Worm (Caenorhabditis elegans) whole organism, L4/young adult: ENCODE data around the gene hot-4.

ENCODE experiments used
- W03F9.2 ChIP-seq: fragments of 150-350 bp; optimal IDR thresholded peaks from 2 replicates; lab custom pipeline; 2014; ENCODE audit warnings: missing biosample characterization, missing genetic modification characterization
- dao-5 ChIP-seq: sonication (generic microtip); optimal IDR thresholded peaks from 2 replicates; lab custom pipeline; 2016; ENCODE audit warnings: missing genotype, missing genetic modification characterization, moderate library complexity, missing compliant biosample characterization
- him-1 ChIP-seq: sonication (generic microtip); optimal IDR thresholded peaks from 2 replicates; lab custom pipeline; 2016; ENCODE audit warnings: missing genotype, missing genetic modification reagents, missing genetic modification characterization, missing compliant biosample characterization

The hot-4 gene

ce11 chrIII:6231880-6232279 lies 14.7 kb downstream of the hot-4 start:
- TF ChIP-seq dao-5 (tag; lab: Kevin White, UChicago): no peak
- no peak for TF ChIP-seq W03F9.2 (tag; lab: Kevin White, UChicago)

DNA sequence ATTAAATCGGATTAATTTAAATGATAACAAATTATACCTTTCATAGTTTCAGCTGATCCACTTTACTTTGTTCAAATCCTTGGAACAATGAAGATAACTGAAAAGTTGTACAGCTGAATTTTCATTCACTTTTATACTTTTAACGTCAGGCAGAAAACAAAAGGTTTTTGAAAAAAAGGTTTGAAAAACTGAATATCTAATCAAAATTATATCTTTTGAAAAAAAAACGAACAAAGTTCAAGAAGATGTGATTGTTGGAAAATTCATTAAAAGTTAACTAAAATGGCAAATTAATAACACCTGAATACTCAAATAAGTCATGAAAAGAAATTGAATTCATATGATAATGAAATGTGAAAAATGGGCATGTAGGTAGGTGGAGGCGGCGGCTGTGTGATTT lies 19.4 kb downstream of the hot-4 start, which contains the start of gene T12A2.21:
Gene T12A2.21, minus strand, starts transcription at position 101 of the 400 bp plus-strand sequence.
- TF ChIP-seq W03F9.2 (tag; lab: Kevin White, UChicago): no peak
- TF ChIP-seq him-1 (tag; lab: Kevin White, UChicago): no peak
- TF ChIP-seq dao-5 (tag; lab: Kevin White, UChicago): no peak

ce11 chrIII:6240528-6240927 lies 23.3 kb downstream of the hot-4 start, which contains the start of gene T12A2.3:
Gene T12A2.3 (plus strand): TSS chrIII:6240828.
- no peak for TF ChIP-seq him-1 (tag; lab: Kevin White, UChicago)
- TF ChIP-seq dao-5 (tag; lab: Kevin White, UChicago): no peak
- no peak for TF ChIP-seq W03F9.2 (tag; lab: Kevin White, UChicago)

- TF ChIP-seq W03F9.2 (tag; lab: Kevin White, UChicago) (no peak), dao-5 (tag; lab: Kevin White, UChicago) (no peak), him-1 (tag; lab: Kevin White, UChicago) (no peak)
Measured at ce11 chrIII:6245728-6246127, 28.5 kb downstream of the hot-4 start, which contains the start of gene bcas-2. Gene bcas-2 (minus strand): TSS chrIII:6245828.

DNA sequence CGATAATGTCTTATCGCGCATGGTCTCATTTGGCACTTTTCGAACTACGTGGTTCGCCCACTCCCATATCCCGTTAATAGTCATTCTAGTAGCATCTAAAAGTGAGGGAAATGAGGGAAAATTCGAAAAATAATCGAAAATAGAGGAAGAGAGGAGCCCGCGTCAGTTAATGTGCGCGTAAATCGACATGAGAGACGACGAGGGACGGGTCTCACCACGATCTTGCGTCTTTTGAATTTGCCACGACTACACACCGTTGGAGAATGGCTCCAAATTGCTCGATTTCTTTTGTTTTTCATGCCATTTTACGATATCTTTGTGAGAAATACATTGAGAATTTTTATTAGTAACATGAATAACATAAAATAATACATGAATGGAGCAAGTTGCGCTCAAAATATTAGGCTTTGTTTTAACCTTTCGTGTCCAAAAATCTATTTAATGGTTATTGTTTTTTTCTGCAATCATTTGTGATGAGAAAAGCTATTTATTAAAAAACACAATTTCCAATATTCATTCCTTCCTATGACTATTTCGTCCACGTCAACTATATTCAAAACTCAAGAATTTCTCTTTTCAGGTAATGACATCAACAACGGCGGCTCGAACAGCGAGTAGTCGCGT lies 31.0 kb downstream of the hot-4 start, which contains the start of the genes gen-1 and stt-3:
Gene gen-1, minus strand, starts transcription at position 95 of the 624 bp plus-strand sequence.
Gene stt-3, plus strand, starts transcription at position 574 of the 624 bp plus-strand sequence.
- TF ChIP-seq dao-5 (tag; lab: Kevin White, UChicago) (no peak), W03F9.2 (tag; lab: Kevin White, UChicago) (no peak), him-1 (tag; lab: Kevin White, UChicago) (no peak)

DNA sequence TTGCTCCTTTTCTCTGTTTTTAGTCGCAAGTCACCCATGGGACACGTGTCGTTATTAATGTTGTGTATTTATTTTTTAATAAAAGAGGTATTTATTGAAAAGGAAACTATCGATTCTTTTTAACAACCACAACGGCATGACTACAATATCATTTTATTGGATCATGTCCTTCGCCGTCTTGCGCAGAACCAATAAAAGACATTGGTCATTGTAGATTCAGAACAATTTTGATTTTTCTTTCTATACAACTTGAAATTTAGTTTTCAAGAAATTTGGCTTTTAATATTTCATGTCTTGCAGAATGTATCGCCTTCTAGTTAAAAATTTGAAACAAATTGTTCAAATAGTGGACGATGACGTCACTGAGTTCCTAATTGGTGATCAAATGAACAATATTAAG lies 34.3 kb downstream of the hot-4 start, which contains the start of gene amdh-1:
Gene amdh-1, plus strand, starts transcription at position 301 of the 400 bp plus-strand sequence.
- TF ChIP-seq W03F9.2 (tag; lab: Kevin White, UChicago): no peak
- no peak for TF ChIP-seq dao-5 (tag; lab: Kevin White, UChicago)
- no peak for TF ChIP-seq him-1 (tag; lab: Kevin White, UChicago)

ce11 chrIII:6254737-6255136 lies 37.5 kb downstream of the hot-4 start, which contains the start of gene srg-8:
Gene srg-8 (minus strand): TSS chrIII:6254837.
- TF ChIP-seq W03F9.2 (tag; lab: Kevin White, UChicago) (no peak), him-1 (tag; lab: Kevin White, UChicago) (no peak), dao-5 (tag; lab: Kevin White, UChicago) (no peak)

- TF ChIP-seq W03F9.2 (tag; lab: Kevin White, UChicago) (no peak), dao-5 (tag; lab: Kevin White, UChicago) (no peak), him-1 (tag; lab: Kevin White, UChicago) (no peak)
Measured at ce11 chrIII:6256675-6257074, 39.5 kb downstream of the hot-4 start, which contains the start of gene srg-9. Gene srg-9 (minus strand): TSS chrIII:6256775.

DNA sequence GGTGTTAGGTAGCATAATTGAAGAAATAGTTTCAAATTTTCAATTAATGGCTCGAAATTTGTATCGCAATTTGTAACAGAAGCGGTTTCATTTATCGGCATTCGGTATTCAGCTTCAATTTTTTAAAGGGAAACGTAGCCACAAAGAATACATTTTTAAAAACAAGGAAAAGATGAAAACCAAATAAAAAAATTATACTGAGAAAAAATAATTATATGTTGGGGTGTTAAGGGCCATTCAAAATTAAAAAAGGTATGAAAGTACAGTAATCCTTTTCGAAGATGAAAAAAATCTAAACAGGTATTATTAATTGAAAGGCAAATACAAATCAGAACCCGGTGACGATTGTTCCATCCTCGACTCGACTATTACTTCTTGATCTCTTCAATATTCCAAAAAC lies 41.0 kb downstream of the hot-4 start, which contains the start of gene srg-1:
Gene srg-1, minus strand, starts transcription at position 101 of the 400 bp plus-strand sequence.
- TF ChIP-seq W03F9.2 (tag; lab: Kevin White, UChicago): no peak

- TF ChIP-seq W03F9.2 (tag; lab: Kevin White, UChicago) (no peak), him-1 (tag; lab: Kevin White, UChicago) (no peak), dao-5 (tag; lab: Kevin White, UChicago) (no peak)
Measured at ce11 chrIII:6260115-6260514, 42.9 kb downstream of the hot-4 start, which contains the start of gene srg-2. Gene srg-2 (minus strand): TSS chrIII:6260215.

- no peak for TF ChIP-seq dao-5 (tag; lab: Kevin White, UChicago)
- no peak for TF ChIP-seq him-1 (tag; lab: Kevin White, UChicago)
Measured at ce11 chrIII:6261985-6262384, 44.8 kb downstream of the hot-4 start, which contains the start of gene srg-4. Gene srg-4 (minus strand): TSS chrIII:6262085.

DNA sequence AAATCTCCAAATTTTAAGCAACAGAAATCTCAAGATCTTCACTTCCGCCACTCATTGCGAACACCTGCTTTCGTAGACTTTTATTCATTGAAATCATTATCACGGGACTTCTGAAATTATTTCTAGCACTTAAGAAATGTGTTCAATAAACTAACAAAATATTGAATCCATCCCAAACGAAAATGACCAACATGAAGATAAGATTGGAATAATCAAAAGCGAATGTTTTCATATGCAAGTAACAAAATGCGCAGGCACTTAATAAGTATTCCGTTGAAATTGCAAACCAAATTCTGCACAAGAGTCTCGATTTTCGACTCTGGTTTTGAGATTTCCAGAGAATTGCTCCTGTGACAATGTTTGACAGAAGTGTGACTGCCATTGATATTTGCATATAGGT lies 47.2 kb downstream of the hot-4 start, which contains the start of gene srg-5:
Gene srg-5, minus strand, starts transcription at position 101 of the 400 bp plus-strand sequence.
- TF ChIP-seq W03F9.2 (tag; lab: Kevin White, UChicago) (no peak), dao-5 (tag; lab: Kevin White, UChicago) (no peak), him-1 (tag; lab: Kevin White, UChicago) (no peak)

- TF ChIP-seq him-1 (tag; lab: Kevin White, UChicago) (no peak), W03F9.2 (tag; lab: Kevin White, UChicago) (no peak), dao-5 (tag; lab: Kevin White, UChicago) (no peak)
Measured at ce11 chrIII:6265911-6266310, 48.7 kb downstream of the hot-4 start, which contains the start of gene srg-6. Gene srg-6 (minus strand): TSS chrIII:6266011.
